Fruit fly (Drosophila melanogaster) Kc167 (cell line): ENCODE data around the gene gry.

Experiments used
- Sin3A ChIP-seq: fragments of >200 bp; optimal IDR thresholded peaks from 2 replicates; lab custom pipeline; 2018; ENCODE audit warnings: missing external identifiers
- h ChIP-seq: fragments of >200 bp; optimal IDR thresholded peaks from 3 replicates; lab custom pipeline; 2018; ENCODE audit warnings: missing external identifiers
- insv ChIP-seq: fragments of >200 bp; optimal IDR thresholded peaks from 3 replicates; lab custom pipeline; 2018; ENCODE audit warnings: missing external identifiers
- psq ChIP-seq: fragments of >200 bp; optimal IDR thresholded peaks from 2 replicates; lab custom pipeline; 2017; ENCODE audit warnings: missing external identifiers
- ttk ChIP-seq: sonication (Bioruptor generic); optimal IDR thresholded peaks from 2 replicates; lab custom pipeline; 2017; ENCODE audit warnings: missing external identifiers

dm6 chr3L:3197464-3197863 lies 1.4 kb upstream of the gry start, which contains the start of gene CG14966:
- no peak for TF ChIP-seq ttk (lab: Kevin White, UChicago)
- no peak for TF ChIP-seq insv (lab: Kevin White, UChicago)
- no peak for TF ChIP-seq h (lab: Kevin White, UChicago)
- TF ChIP-seq Sin3A, result no peak
- TF ChIP-seq psq (lab: Kevin White, UChicago), result no peak
